Worm (Caenorhabditis elegans) whole organism, L4/young adult: ENCODE results near the gene Y38H6C.15.

Experiments
- W03F9.2 ChIP-seq: fragments of 150-350 bp; optimal IDR thresholded peaks from 2 replicates; lab custom pipeline; 2014; ENCODE audit warnings: missing biosample characterization, missing genetic modification characterization
- dao-5 ChIP-seq: sonication (generic microtip); optimal IDR thresholded peaks from 2 replicates; lab custom pipeline; 2016; ENCODE audit warnings: missing genotype, missing genetic modification characterization, moderate library complexity, missing compliant biosample characterization
- him-1 ChIP-seq: sonication (generic microtip); optimal IDR thresholded peaks from 2 replicates; lab custom pipeline; 2016; ENCODE audit warnings: missing genotype, missing genetic modification reagents, missing genetic modification characterization, missing compliant biosample characterization

Gene Y38H6C.15

DNA sequence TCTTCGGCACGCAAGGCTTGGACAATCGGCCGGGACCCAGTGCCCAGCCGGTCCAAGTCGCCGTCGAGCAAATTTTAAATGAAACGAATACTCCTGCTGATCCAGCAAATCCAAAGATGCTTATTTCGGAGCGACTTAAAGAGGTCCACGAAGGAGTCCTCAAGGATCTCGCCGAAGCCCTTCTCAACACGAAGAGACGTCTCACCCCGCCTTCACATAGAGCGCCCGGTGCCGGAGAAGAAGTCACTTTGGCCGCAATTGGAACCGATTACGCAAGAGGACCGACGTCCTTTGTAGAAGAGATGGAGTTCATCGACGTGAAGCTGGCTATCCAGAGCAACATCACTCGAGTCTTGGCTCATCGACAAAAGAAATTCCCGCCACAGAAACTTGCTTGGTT is 26.7 kb downstream of the Y38H6C.15 start:
- TF ChIP-seq dao-5 (tag; lab: Kevin White, UChicago) (no peak), W03F9.2 (no peak), him-1 (no peak)

DNA sequence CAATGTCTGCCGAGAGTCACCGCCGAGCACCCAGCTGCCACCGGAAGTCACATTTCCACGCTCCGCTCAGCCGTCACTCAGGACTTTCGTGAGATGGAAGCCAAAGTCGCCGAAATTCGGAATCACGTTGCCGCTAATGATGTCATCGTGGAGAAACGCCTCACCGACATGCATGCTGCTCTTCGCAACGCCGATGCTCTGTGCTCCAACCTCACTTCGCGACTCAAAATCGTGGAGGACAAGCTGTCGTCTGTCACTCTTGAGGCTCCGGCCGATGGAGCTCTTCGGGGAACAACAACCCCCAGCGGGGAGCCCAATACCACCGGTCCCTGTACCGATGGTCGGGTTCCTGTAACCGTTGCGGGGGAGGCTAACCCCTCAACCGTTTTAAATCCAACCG is 29.6 kb downstream of the Y38H6C.15 start:
- TF ChIP-seq W03F9.2 (no peak), him-1 (no peak), dao-5 (tag; lab: Kevin White, UChicago) (no peak)

DNA sequence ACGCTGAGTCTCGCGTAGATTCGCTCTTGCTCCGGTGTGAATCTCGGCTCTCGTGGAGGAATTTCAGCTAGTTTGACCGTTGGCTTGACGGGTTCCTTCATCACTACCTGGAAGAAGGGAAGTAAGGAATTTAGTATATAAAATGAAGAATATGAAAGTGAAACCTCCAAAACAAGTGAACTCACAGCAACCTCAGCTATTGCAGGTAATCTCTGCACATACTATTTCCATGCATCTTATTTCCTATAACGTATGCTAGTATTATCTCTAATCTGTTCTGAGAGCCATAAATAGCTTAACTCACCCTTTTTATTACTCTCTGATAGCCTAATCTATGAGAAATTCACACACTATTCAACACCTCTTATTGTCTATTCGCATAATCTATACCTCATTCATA is 31.1 kb downstream of the Y38H6C.15 start, which contains the start of gene Y38H6C.4:
Gene Y38H6C.4 (minus strand): TSS at position 101 of the 400 bp plus-strand sequence.
- TF ChIP-seq him-1, result no peak
- TF ChIP-seq W03F9.2, result no peak
- no peak for TF ChIP-seq dao-5 (tag; lab: Kevin White, UChicago)

DNA sequence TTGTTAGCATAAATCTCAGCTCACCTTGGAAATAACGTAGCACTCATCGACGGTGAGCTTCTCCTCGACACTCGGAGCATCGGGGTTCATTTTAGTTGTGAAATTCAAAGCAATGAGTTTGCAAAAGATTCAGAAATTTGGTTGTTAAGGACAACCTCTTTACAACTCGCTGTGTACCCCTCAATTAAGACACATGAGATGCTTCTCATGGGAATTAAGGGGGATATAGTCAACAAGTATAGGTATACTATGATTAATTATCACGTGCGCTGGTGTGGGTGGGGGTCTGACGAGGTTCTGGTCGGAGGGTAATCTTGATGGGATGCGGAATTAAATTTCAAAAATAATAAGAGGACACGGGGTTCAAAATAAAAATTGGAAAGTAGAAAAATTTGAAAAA is 35.7 kb downstream of the Y38H6C.15 start, which contains the start of gene dct-14:
Gene dct-14 (minus strand): TSS at position 101 of the 400 bp plus-strand sequence.
- TF ChIP-seq W03F9.2 (no peak), dao-5 (tag; lab: Kevin White, UChicago) (no peak), him-1 (no peak)

DNA sequence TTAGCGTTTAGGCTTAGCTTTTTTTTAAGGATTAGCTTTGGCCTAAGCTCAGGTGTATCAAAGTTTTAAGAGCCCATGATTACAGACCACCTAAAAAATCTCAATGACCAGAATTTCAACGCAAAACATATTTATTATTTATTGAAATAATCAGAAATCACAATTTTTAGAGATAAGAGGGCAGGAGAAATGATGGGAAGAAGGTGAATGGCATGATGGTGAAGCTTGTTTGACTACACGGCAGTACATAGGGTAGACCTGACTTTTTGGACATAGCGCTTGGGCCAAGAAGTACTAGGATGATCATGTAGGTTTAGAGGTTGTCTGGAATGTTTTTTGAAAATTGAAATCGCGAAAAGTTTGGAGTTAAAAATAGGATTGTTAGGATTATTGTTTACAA is 36.5 kb downstream of the Y38H6C.15 start:
- no peak for TF ChIP-seq him-1
- TF ChIP-seq dao-5 (tag; lab: Kevin White, UChicago), result no peak
- TF ChIP-seq W03F9.2, result no peak

DNA sequence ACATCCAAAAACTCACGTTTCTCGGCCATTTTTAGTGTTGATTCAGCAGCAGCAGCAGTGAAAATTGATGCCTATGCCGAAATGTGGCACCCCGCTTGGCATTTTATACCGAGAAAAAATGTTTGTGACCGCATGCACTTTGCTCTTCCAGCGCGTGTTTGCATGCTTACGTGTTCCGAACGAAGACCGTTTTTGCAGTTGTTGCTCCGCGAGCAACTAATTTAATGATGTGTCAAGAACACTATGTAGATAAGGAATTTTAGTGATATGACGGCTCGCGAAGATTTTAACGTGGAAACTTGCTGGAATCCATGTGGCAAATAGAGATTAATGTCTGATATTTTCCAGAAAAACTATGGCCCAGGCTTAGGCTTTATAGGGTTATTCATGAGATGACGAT is 37.1 kb downstream of the Y38H6C.15 start, which contains the start of gene dct-16:
Gene dct-16 (minus strand): TSS at position 78 of the 400 bp plus-strand sequence.
- TF ChIP-seq W03F9.2 (no peak), dao-5 (tag; lab: Kevin White, UChicago) (no peak), him-1 (no peak)

DNA sequence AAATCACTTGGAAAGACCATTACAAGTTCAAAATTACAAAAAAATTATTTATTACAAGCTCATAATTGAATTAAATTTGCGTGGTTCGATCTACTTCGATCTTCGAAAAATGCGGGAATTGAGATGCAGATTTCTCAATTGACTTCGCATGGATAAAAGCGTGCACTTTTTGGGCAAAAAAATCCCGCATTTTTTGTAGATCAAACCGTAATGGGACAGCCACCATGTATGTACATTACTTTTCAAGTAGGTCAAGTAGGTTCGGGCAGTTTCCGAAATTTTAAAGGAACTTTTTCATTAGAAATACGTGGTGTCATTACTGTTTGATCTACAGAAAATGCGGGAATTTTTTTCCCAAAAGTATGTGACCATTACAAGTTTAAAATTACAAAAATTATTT is 38.6 kb downstream of the Y38H6C.15 start:
- TF ChIP-seq him-1, result no peak
- TF ChIP-seq W03F9.2, result no peak
- no peak for TF ChIP-seq dao-5 (tag; lab: Kevin White, UChicago)

DNA sequence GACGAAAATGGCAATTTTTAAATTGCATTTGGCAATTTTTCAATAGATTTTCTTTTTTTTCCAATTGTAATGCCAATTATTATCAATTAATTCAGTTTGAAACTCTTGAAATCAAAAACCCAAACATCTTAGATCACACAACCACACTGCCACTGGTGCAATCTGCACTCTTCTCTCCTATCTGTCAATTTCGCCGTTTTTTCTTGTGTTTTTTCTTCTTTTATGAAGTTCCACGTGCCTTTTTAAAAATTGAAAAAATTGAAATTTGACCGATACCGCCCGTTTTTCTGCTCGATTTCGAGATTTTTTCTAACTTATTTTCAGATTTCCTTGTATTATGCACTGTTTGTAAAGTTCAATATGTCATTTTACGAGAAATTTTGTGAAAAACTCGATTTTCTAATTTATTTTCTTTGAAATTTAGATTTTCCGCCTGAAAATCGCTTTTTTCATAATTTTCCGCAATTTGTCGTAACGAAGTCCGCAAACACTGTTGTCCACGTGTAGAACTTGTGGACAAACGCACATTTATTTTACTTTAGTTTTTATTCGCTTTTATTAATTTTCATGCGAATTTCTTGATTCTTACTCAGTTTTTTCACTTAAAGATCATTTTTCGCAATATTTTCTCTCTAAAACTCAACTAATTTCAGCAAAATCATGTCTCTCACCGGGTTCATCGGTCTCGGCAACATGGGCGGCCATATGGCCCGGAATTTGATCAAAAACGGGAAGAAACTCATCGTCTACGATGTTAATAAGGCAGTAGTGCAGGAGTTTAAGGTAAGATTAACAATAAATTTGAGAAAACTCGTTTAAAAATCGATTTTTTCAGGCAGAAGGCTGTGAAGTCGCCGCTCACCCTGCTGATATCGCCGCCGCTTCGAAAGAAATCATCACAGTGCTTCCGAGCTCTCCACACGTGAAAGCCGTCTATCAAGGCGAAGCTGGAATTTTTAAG is 42.6 kb downstream of the Y38H6C.15 start, which contains the start of gene B0250.5:
Gene B0250.5 (plus strand): TSS at position 654 of the 961 bp plus-strand sequence.
- TF ChIP-seq him-1 (no peak), W03F9.2 (no peak), dao-5 (tag; lab: Kevin White, UChicago) (no peak)

DNA sequence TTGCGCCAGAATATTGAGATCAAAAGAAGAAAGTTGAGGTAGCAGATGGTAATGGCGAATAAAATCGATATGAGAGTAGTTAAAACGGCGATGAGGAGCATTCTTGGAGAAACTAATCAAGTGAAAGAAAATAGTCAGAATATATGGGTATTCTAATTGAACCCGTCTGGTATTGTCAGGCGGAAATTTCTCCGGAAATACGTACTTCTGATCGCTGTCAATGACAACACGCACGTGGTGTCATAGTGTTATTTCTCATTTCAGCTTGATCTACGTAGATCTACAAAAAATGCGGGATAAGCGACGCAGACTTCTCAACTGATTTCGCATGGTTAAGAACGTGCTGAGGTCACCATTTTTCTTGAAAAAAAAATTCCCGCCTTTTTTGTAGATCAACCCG is 43.7 kb downstream of the Y38H6C.15 start, which contains the start of gene srbc-79:
Gene srbc-79 (minus strand): TSS at position 101 of the 400 bp plus-strand sequence.
- TF ChIP-seq W03F9.2, result no peak
- TF ChIP-seq him-1, result no peak
- TF ChIP-seq dao-5 (tag; lab: Kevin White, UChicago), result no peak

DNA sequence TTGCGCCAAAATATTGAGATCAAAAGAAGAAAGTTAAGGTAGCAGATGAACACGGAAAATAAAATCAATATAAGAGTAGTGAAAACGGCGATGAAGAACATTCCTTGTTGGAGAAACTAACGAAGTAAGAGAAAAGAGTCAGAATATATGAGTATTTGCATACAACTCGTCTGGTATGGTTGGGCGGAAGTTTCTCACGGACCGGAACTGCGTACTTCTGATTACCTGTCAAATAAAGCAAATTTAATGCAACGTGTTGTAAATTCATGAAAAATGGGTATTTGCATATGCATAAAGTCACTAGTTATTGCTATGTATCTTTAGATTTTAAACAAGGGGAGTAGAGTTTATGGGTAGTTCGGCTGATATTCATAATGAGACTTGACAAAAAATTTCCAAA is 47.0 kb downstream of the Y38H6C.15 start, which contains the start of gene srbc-78:
Gene srbc-78 (minus strand): TSS at position 101 of the 400 bp plus-strand sequence.
- TF ChIP-seq W03F9.2 (no peak), him-1 (no peak), dao-5 (tag; lab: Kevin White, UChicago) (no peak)

DNA sequence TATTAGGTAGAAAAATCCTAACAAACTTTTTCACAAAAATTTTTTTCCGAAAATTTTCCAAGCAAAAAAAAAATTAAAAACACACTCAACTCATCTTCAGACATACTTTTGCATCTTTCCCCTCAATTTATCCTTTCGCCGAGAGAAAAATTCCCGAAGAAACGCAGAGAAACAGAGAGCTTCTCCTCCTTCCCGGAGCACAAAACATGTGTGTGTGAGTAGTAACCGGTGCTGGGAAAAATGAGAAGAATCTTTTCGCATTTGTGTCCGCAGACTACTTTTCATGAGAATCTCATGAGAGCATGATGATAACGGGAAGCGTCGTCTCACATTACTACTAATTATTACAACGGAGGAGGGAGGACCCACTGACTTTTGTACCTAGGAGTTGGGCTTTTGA is 49.6 kb downstream of the Y38H6C.15 start:
- no peak for TF ChIP-seq him-1
- no peak for TF ChIP-seq dao-5 (tag; lab: Kevin White, UChicago)
- no peak for TF ChIP-seq W03F9.2

DNA sequence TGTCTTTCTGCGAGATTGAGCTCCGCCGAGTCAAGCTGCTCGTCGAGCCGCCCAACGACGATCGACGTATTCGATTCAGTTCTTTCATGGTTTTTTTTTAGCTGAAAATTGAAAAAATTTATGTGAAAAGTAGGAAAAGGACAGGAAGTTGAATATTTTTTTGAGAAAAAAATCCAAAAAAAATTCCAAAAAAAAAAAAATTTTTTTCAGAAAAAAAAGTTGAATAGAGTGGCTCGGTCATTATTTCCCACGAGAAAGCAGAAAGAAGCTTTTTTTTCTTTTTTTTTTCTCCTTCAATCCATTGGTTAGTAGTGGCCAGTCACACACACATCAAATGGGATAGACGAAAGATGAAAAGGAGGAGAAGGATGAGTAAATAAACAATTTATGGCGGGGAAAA is 50.8 kb downstream of the Y38H6C.15 start, which contains the start of gene dhcr-7:
Gene dhcr-7 (minus strand): TSS at position 101 of the 400 bp plus-strand sequence.
- TF ChIP-seq him-1 (no peak), W03F9.2 (no peak), dao-5 (tag; lab: Kevin White, UChicago) (no peak)
